Worm (Caenorhabditis elegans) whole organism, dauer: ENCODE data around the gene pkhm-2.

ENCODE experiments used
- unc-62 ChIP-seq: sonication (generic microtip); optimal IDR thresholded peaks from 2 replicates; lab custom pipeline; 2017; ENCODE audit warnings: missing biosample characterization, missing genetic modification reagents, missing genetic modification characterization

The pkhm-2 gene

ce11 chrX:15188986-15189675 is 7.9 kb upstream of the pkhm-2 start:
- TF ChIP-seq unc-62 = no peak

- TF ChIP-seq unc-62 = no peak
These were observed 7.2 kb upstream of the pkhm-2 start for ce11 chrX:15188510-15188909.

ce11 chrX:15176431-15176911 is 4.8 kb downstream of the pkhm-2 start, which contains the start of gene col-41:
TSS of gene col-41 (minus strand) at chrX:15176481.
- TF ChIP-seq unc-62 = no peak

ce11 chrX:15175211-15175610 is 6.1 kb downstream of the pkhm-2 start:
- TF ChIP-seq unc-62 = no peak

- no peak for TF ChIP-seq unc-62
These were observed 7.9 kb downstream of the pkhm-2 start, which contains the start of gene ucr-2.2 for ce11 chrX:15173303-15173904. TSS of gene ucr-2.2 (plus strand) at chrX:15173904.

ce11 chrX:15170958-15171357 is 10.3 kb downstream of the pkhm-2 start:
- TF ChIP-seq unc-62 = no peak

- no peak for TF ChIP-seq unc-62
These were observed 12.8 kb downstream of the pkhm-2 start, which contains the start of gene ocr-3 for ce11 chrX:15168424-15168823. TSS of gene ocr-3 (plus strand) at chrX:15168724.

- TF ChIP-seq unc-62 = no peak
These were observed 13.6 kb downstream of the pkhm-2 start for ce11 chrX:15167692-15168091.

- no peak for TF ChIP-seq unc-62
These were observed 15.1 kb downstream of the pkhm-2 start, which contains the start of gene T10B10.8 for ce11 chrX:15166122-15166521. TSS of gene T10B10.8 (minus strand) at chrX:15166222.

ce11 chrX:15164108-15164507 is 17.2 kb downstream of the pkhm-2 start, which contains the start of gene T10B10.9:
TSS of gene T10B10.9 (plus strand) at chrX:15164408.
- TF ChIP-seq unc-62 = no peak

- TF ChIP-seq unc-62 = no peak
These were observed 18.1 kb downstream of the pkhm-2 start for ce11 chrX:15163118-15163517.

- no peak for TF ChIP-seq unc-62
These were observed 20.3 kb downstream of the pkhm-2 start for ce11 chrX:15160923-15161322.

- no peak for TF ChIP-seq unc-62
These were observed 21.9 kb downstream of the pkhm-2 start for ce11 chrX:15159362-15159761.

- TF ChIP-seq unc-62 = no peak
These were observed 22.5 kb downstream of the pkhm-2 start, which contains the start of gene C11G10.1 for ce11 chrX:15158699-15159312. TSS of gene C11G10.1 (minus strand) at chrX:15158749.

- no peak for TF ChIP-seq unc-62
These were observed 23.4 kb downstream of the pkhm-2 start for ce11 chrX:15157854-15158253.

- no peak for TF ChIP-seq unc-62
These were observed 26.2 kb downstream of the pkhm-2 start for ce11 chrX:15155054-15155453.

- TF ChIP-seq unc-62 = no peak
These were observed 32.4 kb downstream of the pkhm-2 start for ce11 chrX:15148831-15149230.
